Worm (Caenorhabditis elegans) whole organism, L4/young adult: Measurements from ENCODE around the gene cest-16.

Source experiments
- W03F9.2 ChIP-seq: fragments of 150-350 bp; optimal IDR thresholded peaks from 2 replicates; lab custom pipeline; 2014; ENCODE audit warnings: missing biosample characterization, missing genetic modification characterization
- dao-5 ChIP-seq: sonication (generic microtip); optimal IDR thresholded peaks from 2 replicates; lab custom pipeline; 2016; ENCODE audit warnings: missing genotype, missing genetic modification characterization, moderate library complexity, missing compliant biosample characterization
- him-1 ChIP-seq: sonication (generic microtip); optimal IDR thresholded peaks from 2 replicates; lab custom pipeline; 2016; ENCODE audit warnings: missing genotype, missing genetic modification reagents, missing genetic modification characterization, missing compliant biosample characterization

DNA sequence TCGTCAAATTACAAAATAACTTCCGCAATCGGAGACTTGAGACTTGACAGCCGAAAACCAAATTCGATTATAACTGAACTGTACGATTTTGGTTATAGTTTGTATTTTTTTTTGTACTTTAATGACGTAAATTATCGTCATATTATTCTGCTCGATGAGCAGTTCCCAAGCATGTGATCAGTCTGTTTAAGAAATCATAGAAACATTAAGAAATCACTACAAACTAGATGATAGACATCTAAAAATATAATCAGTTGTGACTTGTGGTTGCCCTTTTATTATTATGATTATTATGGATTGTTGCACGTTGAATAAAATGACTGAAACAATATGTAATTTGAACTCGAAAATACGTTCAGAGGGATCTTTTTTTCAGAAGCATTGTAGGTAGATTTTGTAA lies 25.5 kb upstream of the cest-16 start:
- no peak for TF ChIP-seq him-1 (tag; lab: Kevin White, UChicago)
- TF ChIP-seq dao-5: no peak
- no peak for TF ChIP-seq W03F9.2 (tag; lab: Kevin White, UChicago)
